Worm (Caenorhabditis elegans): Measurements from ENCODE around the gene srr-2.

Gene srr-2

ce11 chrV:19211795-19212194, 5.2 kb downstream of the srr-2 start, which contains the start of gene nhr-79:
TSS of gene nhr-79 (minus strand) at chrV:19211895.
- no peak for TF ChIP-seq nhr-10 (tag; optimal IDR thresholded peaks at IDR 0.05)
- TF ChIP-seq C34F6.9 (tag; optimal IDR thresholded peaks at IDR 0.05), result no peak
- no peak for TF ChIP-seq alr-1 (tag; optimal IDR thresholded peaks at IDR 0.05)
- TF ChIP-seq skn-1 (tag; optimal IDR thresholded peaks at IDR 0.05), result no peak
- no peak for TF ChIP-seq egl-27 (tag; optimal IDR thresholded peaks at IDR 0.05)
- TF ChIP-seq elt-3 (tag; optimal IDR thresholded peaks at IDR 0.05), result no peak
- no peak for TF ChIP-seq ZK546.5 (tag; optimal IDR thresholded peaks at IDR 0.05)
- no peak for TF ChIP-seq nhr-77 (tag; optimal IDR thresholded peaks at IDR 0.05)
- no peak for TF ChIP-seq Y55F3AM.14 (GFP tag; optimal IDR thresholded peaks at IDR 0.05)
- no peak for TF ChIP-seq snpc-4 (tag; optimal IDR thresholded peaks at IDR 0.05)
- TF ChIP-seq elt-1 (tag; optimal IDR thresholded peaks at IDR 0.05), result no peak
- TF ChIP-seq unc-55 (GFP tag; optimal IDR thresholded peaks at IDR 0.05), result no peak

DNA sequence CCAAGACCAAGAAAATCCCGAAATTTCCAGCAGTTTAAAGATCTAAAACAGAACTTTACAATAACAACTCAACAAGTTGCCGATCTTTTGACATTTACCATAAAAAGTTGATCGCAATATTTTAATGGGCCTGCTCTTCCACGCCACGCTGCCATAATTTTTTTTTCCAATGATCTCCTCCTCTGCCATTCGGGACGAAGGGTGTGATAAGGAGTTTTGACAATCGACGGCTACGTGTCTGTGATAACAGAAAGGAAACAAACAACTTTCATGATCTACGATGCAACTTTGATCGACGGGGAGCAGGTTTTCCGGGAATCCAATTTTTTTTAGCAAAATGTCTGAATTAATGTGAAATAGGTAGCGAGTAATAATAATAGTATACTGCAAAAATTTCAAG, 10.1 kb downstream of the srr-2 start:
- TF ChIP-seq peb-1 (tag; optimal IDR thresholded peaks at IDR 0.05) (no peak), lin-13 (GFP tag; optimal IDR thresholded peaks at IDR 0.05) (no peak), crh-2 (tag; optimal IDR thresholded peaks at IDR 0.05) (peak; percentile 55), gmeb-1 (tag; optimal IDR thresholded peaks at IDR 0.05) (no peak), fos-1 (tag; optimal IDR thresholded peaks at IDR 0.05) (peak; percentile 73), ceh-82 (tag; optimal IDR thresholded peaks at IDR 0.05) (no peak), aly-2 (tag; optimal IDR thresholded peaks at IDR 0.05) (no peak), nhr-21 (tag; optimal IDR thresholded peaks at IDR 0.05) (no peak), snpc-4 (tag; optimal IDR thresholded peaks at IDR 0.05) (no peak)

ce11 chrV:19205450-19205849, 11.5 kb downstream of the srr-2 start:
- TF ChIP-seq dmd-4 (tag; optimal IDR thresholded peaks at IDR 0.05) (no peak), lin-11 (tag; optimal IDR thresholded peaks at IDR 0.05) (no peak), ZK546.5 (tag; optimal IDR thresholded peaks at IDR 0.05) (no peak), lin-13 (GFP tag; optimal IDR thresholded peaks at IDR 0.05) (no peak), sma-9 (GFP tag; optimal IDR thresholded peaks at IDR 0.05) (peak; percentile 41), sma-9 (tag; optimal IDR thresholded peaks at IDR 0.05) (no peak), nhr-21 (tag; optimal IDR thresholded peaks at IDR 0.05) (no peak), nhr-77 (tag; optimal IDR thresholded peaks at IDR 0.05) (no peak), sma-3 (GFP tag; optimal IDR thresholded peaks at IDR 0.05) (no peak), nhr-129 (tag; optimal IDR thresholded peaks at IDR 0.05) (no peak), C34F6.9 (tag; optimal IDR thresholded peaks at IDR 0.05) (no peak), unc-55 (GFP tag; optimal IDR thresholded peaks at IDR 0.05) (no peak), ama-1 (optimal IDR thresholded peaks at IDR 0.05) (no peak), crh-2 (tag; optimal IDR thresholded peaks at IDR 0.05) (peak; percentile 72), mdl-1 (tag; optimal IDR thresholded peaks at IDR 0.05) (peak in 1 of 2 experiments; percentile 59), lin-39 (tag; optimal IDR thresholded peaks at IDR 0.05) (no peak), fos-1 (tag; optimal IDR thresholded peaks at IDR 0.05) (peak; percentile 50), peb-1 (tag; optimal IDR thresholded peaks at IDR 0.05) (no peak), ceh-16 (tag; optimal IDR thresholded peaks at IDR 0.05) (no peak), blmp-1 (tag; optimal IDR thresholded peaks at IDR 0.05; ENCODE audit: insufficient read depth) (no peak), snpc-4 (tag; optimal IDR thresholded peaks at IDR 0.05) (no peak), aly-2 (tag; optimal IDR thresholded peaks at IDR 0.05) (no peak), nhr-6 (tag; optimal IDR thresholded peaks at IDR 0.05) (no peak), ztf-1 (GFP tag; conservative IDR thresholded peaks at IDR 0.05) (no peak), ztf-4 (tag; optimal IDR thresholded peaks at IDR 0.05) (no peak)

- TF ChIP-seq fos-1 (tag; optimal IDR thresholded peaks at IDR 0.05) (peak; percentile 26), nhr-23 (tag; optimal IDR thresholded peaks at IDR 0.05) (no peak), crh-2 (tag; optimal IDR thresholded peaks at IDR 0.05) (peak; percentile 62), sma-9 (GFP tag; optimal IDR thresholded peaks at IDR 0.05) (peak; percentile 55), sma-9 (tag; optimal IDR thresholded peaks at IDR 0.05) (no peak)
Observed at ce11 chrV:19203299-19203698, 13.7 kb downstream of the srr-2 start, which contains the start of gene Y39B6A.1. TSS of gene Y39B6A.1 (minus strand) at chrV:19203607.

ce11 chrV:19202800-19203199, 14.2 kb downstream of the srr-2 start:
- TF ChIP-seq Y55F3AM.14 (GFP tag; optimal IDR thresholded peaks at IDR 0.05) (no peak), peb-1 (tag; optimal IDR thresholded peaks at IDR 0.05) (no peak), nhr-12 (tag; optimal IDR thresholded peaks at IDR 0.05) (no peak), ama-1 (optimal IDR thresholded peaks at IDR 0.05) (no peak), gmeb-1 (tag; optimal IDR thresholded peaks at IDR 0.05) (no peak), egl-27 (tag; optimal IDR thresholded peaks at IDR 0.05) (no peak), unc-39 (tag; optimal IDR thresholded peaks at IDR 0.05) (no peak), sma-3 (GFP tag; optimal IDR thresholded peaks at IDR 0.05) (no peak), crh-2 (tag; optimal IDR thresholded peaks at IDR 0.05) (no peak)
